Fruit fly (Drosophila melanogaster) whole organism, wandering third instar larva: ENCODE measurements around the gene tara.

Source experiments
- Abd-B ChIP-seq: fragments of >200 bp; optimal IDR thresholded peaks from 2 replicates; lab custom pipeline; 2017; ENCODE audit warnings: missing biosample characterization, missing genetic modification characterization
- CG32264 ChIP-seq: fragments of 200-800 bp; sonication (Bioruptor generic); optimal IDR thresholded peaks from 2 replicates; lab custom pipeline; 2016; ENCODE audit warnings: missing biosample characterization, missing genetic modification characterization
- CG9705 ChIP-seq: fragments of 200-800 bp; sonication (Bioruptor generic); optimal IDR thresholded peaks from 2 replicates; lab custom pipeline; 2018; ENCODE audit warnings: missing biosample characterization, mild to moderate bottlenecking, missing genetic modification characterization
- CrebA ChIP-seq: fragments of 200-800 bp; sonication (Bioruptor generic); optimal IDR thresholded peaks from 2 replicates; lab custom pipeline; 2016; ENCODE audit warnings: missing biosample characterization, mild to moderate bottlenecking, missing genetic modification characterization, borderline replicate concordance
- Dfd ChIP-seq: fragments of >200 bp; optimal IDR thresholded peaks from 2 replicates; lab custom pipeline; 2017; ENCODE audit warnings: missing biosample characterization, missing genetic modification characterization
- Dif ChIP-seq: fragments of 200-275, 200-300 bp; sonication (Bioruptor generic); optimal IDR thresholded peaks from 2 replicates; lab custom pipeline; 2018; ENCODE audit warnings: missing biosample characterization, missing genetic modification characterization; ENCODE audit not compliant: partially characterized antibody
- GATAd ChIP-seq: sonication (Bioruptor generic); optimal IDR thresholded peaks from 2 replicates; lab custom pipeline; 2016; ENCODE audit warnings: missing biosample characterization, missing genetic modification characterization
- HLH106 ChIP-seq: fragments of 200-800 bp; optimal IDR thresholded peaks from 3 replicates; lab custom pipeline; 2019; ENCODE audit warnings: missing biosample characterization, mild to moderate bottlenecking, missing genetic modification characterization, moderate library complexity
- Hnf4 ChIP-seq: fragments of 200-800 bp; sonication (Bioruptor generic); optimal IDR thresholded peaks from 2 replicates; lab custom pipeline; 2016; ENCODE audit warnings: missing biosample characterization, mild to moderate bottlenecking, missing genetic modification characterization
- Hr83 ChIP-seq: fragments of 200-300 bp; sonication (Bioruptor generic); optimal IDR thresholded peaks from 2 replicates; lab custom pipeline; 2016; ENCODE audit warnings: missing biosample characterization, mild to moderate bottlenecking, missing genetic modification characterization, moderate library complexity; ENCODE audit not compliant: poor library complexity, severe bottlenecking
- Jra ChIP-seq: sonication (Bioruptor generic); optimal IDR thresholded peaks from 2 replicates; lab custom pipeline; 2016; ENCODE audit warnings: missing biosample characterization, missing genetic modification characterization
- Mio ChIP-seq: sonication (Bioruptor generic); optimal IDR thresholded peaks from 2 replicates; lab custom pipeline; 2016; ENCODE audit warnings: missing biosample characterization, missing genetic modification characterization
- Myc ChIP-seq: fragments of >200 bp; optimal IDR thresholded peaks from 2 replicates; lab custom pipeline; 2017
- N ChIP-seq: fragments of >200 bp; optimal IDR thresholded peaks from 2 replicates; lab custom pipeline; 2018; ENCODE audit warnings: missing biosample characterization, missing external identifiers, missing genetic modification characterization
- OdsH ChIP-seq: fragments of 200-800 bp; sonication (Bioruptor generic); optimal IDR thresholded peaks from 2 replicates; lab custom pipeline; 2016; ENCODE audit warnings: missing biosample characterization, mild to moderate bottlenecking, missing genetic modification characterization
- Rel ChIP-seq, 2 experiments: fragments of 200-800 bp; sonication (Bioruptor generic) in 1 of 2; optimal IDR thresholded peaks; 2 replicates in 1 of 2; 3 replicates in 1 of 2; lab custom pipeline; 2016 to 2019; ENCODE audit warnings: mild to moderate bottlenecking in 2 of 2, missing biosample characterization in 2 of 2, missing genetic modification characterization in 2 of 2, moderate library complexity in 1 of 2
- Sp1 ChIP-seq: fragments of 200-800 bp; sonication (Bioruptor generic); optimal IDR thresholded peaks from 3 replicates; lab custom pipeline; 2019; ENCODE audit warnings: missing biosample characterization, mild to moderate bottlenecking, missing genetic modification characterization, moderate library complexity
- Vsx2 ChIP-seq: fragments of 200-300, 225-300 bp; sonication (Bioruptor generic); optimal IDR thresholded peaks from 2 replicates; lab custom pipeline; 2018; ENCODE audit warnings: missing biosample characterization, missing genetic modification characterization; ENCODE audit not compliant: partially characterized antibody
- br ChIP-seq: fragments of 200-800 bp; sonication (Bioruptor generic); optimal IDR thresholded peaks from 2 replicates; lab custom pipeline; 2016; ENCODE audit warnings: missing biosample characterization, missing genetic modification characterization
- brk ChIP-seq: fragments of 200-800 bp; sonication (Bioruptor generic); optimal IDR thresholded peaks from 2 replicates; lab custom pipeline; 2016; ENCODE audit warnings: missing biosample characterization, mild to moderate bottlenecking, missing genetic modification characterization
- dl ChIP-seq, 2 experiments: fragments of 175-275, 200-275 bp in 1 of 2; fragments of 200-275 bp in 1 of 2; sonication (Bioruptor generic); optimal IDR thresholded peaks; lab custom pipeline; 2018; ENCODE audit warnings: mild to moderate bottlenecking in 2 of 2, missing biosample characterization in 2 of 2, missing genetic modification characterization in 2 of 2, moderate library complexity in 2 of 2; ENCODE audit not compliant: partially characterized antibody in 2 of 2, insufficient read depth in 1 of 2
- dmrt93B ChIP-seq: fragments of 200-800 bp; sonication (Bioruptor generic); optimal IDR thresholded peaks from 2 replicates; lab custom pipeline; 2018; ENCODE audit warnings: missing biosample characterization, mild to moderate bottlenecking, missing genetic modification characterization
- dsf ChIP-seq: sonication (Bioruptor generic); optimal IDR thresholded peaks from 2 replicates; lab custom pipeline; 2016; ENCODE audit warnings: missing biosample characterization, missing genetic modification characterization, borderline replicate concordance
- ey ChIP-seq: fragments of 200-800 bp; sonication (Bioruptor generic); optimal IDR thresholded peaks from 2 replicates; lab custom pipeline; 2016; ENCODE audit warnings: missing biosample characterization, missing genetic modification characterization
- foxo ChIP-seq, 2 experiments: fragments of 200-800 bp; sonication (Bioruptor generic); optimal IDR thresholded peaks; 2 replicates in 1 of 2; 3 replicates in 1 of 2; lab custom pipeline; 2016 to 2017; ENCODE audit warnings: missing biosample characterization in 2 of 2, missing genetic modification characterization in 2 of 2
- fru ChIP-seq: fragments of 200-800 bp; sonication (Bioruptor generic); optimal IDR thresholded peaks from 3 replicates; lab custom pipeline; 2016; ENCODE audit warnings: missing biosample characterization, mild to moderate bottlenecking, missing genetic modification characterization
- h ChIP-seq: fragments of 200-800 bp; sonication (Bioruptor generic); optimal IDR thresholded peaks from 3 replicates; lab custom pipeline; 2016; ENCODE audit warnings: missing biosample characterization, mild to moderate bottlenecking, missing genetic modification characterization
- jim ChIP-seq: fragments of 175-275, 200-325 bp; sonication (Bioruptor generic); optimal IDR thresholded peaks from 2 replicates; lab custom pipeline; 2016; ENCODE audit warnings: missing biosample characterization, mild to moderate bottlenecking, missing genetic modification characterization
- lola ChIP-seq: fragments of >200 bp; optimal IDR thresholded peaks from 2 replicates; lab custom pipeline; 2017; ENCODE audit warnings: missing biosample characterization, missing genetic modification characterization
- pan ChIP-seq: fragments of >200 bp; optimal IDR thresholded peaks from 2 replicates; lab custom pipeline; 2017
- psq ChIP-seq: fragments of 200-800 bp; sonication (Bioruptor generic); optimal IDR thresholded peaks from 3 replicates; lab custom pipeline; 2017; ENCODE audit warnings: missing biosample characterization, mild to moderate bottlenecking, missing genetic modification characterization, moderate library complexity
- rgr ChIP-seq: fragments of 200-800 bp; sonication (Bioruptor generic); optimal IDR thresholded peaks from 3 replicates; lab custom pipeline; 2016; ENCODE audit warnings: missing biosample characterization, mild to moderate bottlenecking, missing genetic modification characterization
- sage ChIP-seq: fragments of 200-800 bp; sonication (Bioruptor generic); optimal IDR thresholded peaks from 2 replicates; lab custom pipeline; 2016; ENCODE audit warnings: missing biosample characterization, mild to moderate bottlenecking, missing genetic modification characterization
- sv ChIP-seq: fragments of 200-800 bp; sonication (Bioruptor generic); optimal IDR thresholded peaks from 3 replicates; lab custom pipeline; 2016; ENCODE audit warnings: missing biosample characterization, missing genetic modification characterization
- tai ChIP-seq: sonication (Bioruptor generic); optimal IDR thresholded peaks from 2 replicates; lab custom pipeline; 2016; ENCODE audit warnings: missing biosample characterization, missing genetic modification characterization
- usp ChIP-seq: fragments of >200 bp; optimal IDR thresholded peaks from 2 replicates; lab custom pipeline; 2017; ENCODE audit warnings: missing biosample characterization, missing genetic modification characterization
- woc ChIP-seq: sonication (Bioruptor generic); optimal IDR thresholded peaks from 2 replicates; lab custom pipeline; 2016; ENCODE audit warnings: missing biosample characterization, mild to moderate bottlenecking, missing genetic modification characterization

The tara gene

dm6 chr3R:16248500-16249025 lies 23.1 kb downstream of the tara start:
- TF ChIP-seq dl (GFP tag; optimal IDR thresholded peaks at IDR 0.05; lab: Kevin White, UChicago; ENCODE audit: insufficient read depth in 1 of 2, partially characterized antibody in 2 of 2) (no peak), Jra (GFP tag; lab: Kevin White, UChicago) (no peak), HLH106 (tag; lab: Kevin White, UChicago) (no peak), Hnf4 (no peak), lola (GFP tag; lab: Kevin White, UChicago) (no peak), sv (GFP tag; lab: Kevin White, UChicago) (no peak), h (GFP tag; lab: Kevin White, UChicago) (no peak), Rel (GFP tag; optimal IDR thresholded peaks at IDR 0.05; lab: Kevin White, UChicago) (no peak), Rel (tag; optimal IDR thresholded peaks at IDR 0.05; lab: Kevin White, UChicago) (no peak), OdsH (GFP tag; lab: Kevin White, UChicago) (no peak), Sp1 (no peak), dsf (GFP tag; lab: Kevin White, UChicago) (no peak), CG32264 (GFP tag; lab: Kevin White, UChicago) (no peak), Mio (GFP tag; lab: Kevin White, UChicago) (no peak)

- TF ChIP-seq OdsH (GFP tag; lab: Kevin White, UChicago) (no peak), Mio (GFP tag; lab: Kevin White, UChicago) (no peak), usp (GFP tag; lab: Kevin White, UChicago) (no peak), woc (GFP tag; lab: Kevin White, UChicago) (no peak), tai (GFP tag; lab: Kevin White, UChicago) (no peak), Dif (GFP tag; lab: Kevin White, UChicago) (peak; percentile 9), rgr (GFP tag; lab: Kevin White, UChicago) (peak; percentile 25), jim (GFP tag; lab: Kevin White, UChicago) (no peak), Hnf4 (no peak), Jra (GFP tag; lab: Kevin White, UChicago) (no peak), Rel (GFP tag; optimal IDR thresholded peaks at IDR 0.05; lab: Kevin White, UChicago) (no peak), Rel (tag; optimal IDR thresholded peaks at IDR 0.05; lab: Kevin White, UChicago) (peak; percentile 97)
Measured at dm6 chr3R:16249510-16249828, 24.0 kb downstream of the tara start.

dm6 chr3R:16249829-16250814 lies 24.7 kb downstream of the tara start:
- TF ChIP-seq usp (GFP tag; lab: Kevin White, UChicago) (no peak), pan (lab: Kevin White, UChicago) (no peak), N (GFP tag; lab: Kevin White, UChicago) (no peak), Abd-B (no peak), brk (peak; percentile 78), fru (GFP tag; lab: Kevin White, UChicago) (peak; percentile 72), GATAd (no peak), lola (GFP tag; lab: Kevin White, UChicago) (no peak), dmrt93B (GFP tag; lab: Kevin White, UChicago) (no peak), Hnf4 (peak; percentile 84), dsf (GFP tag; lab: Kevin White, UChicago) (peak; percentile 56), HLH106 (tag; lab: Kevin White, UChicago) (peak; percentile 71), Dif (GFP tag; lab: Kevin White, UChicago) (peak; percentile 85), CrebA (GFP tag; lab: Kevin White, UChicago) (peak; percentile 95), Dfd (no peak), Vsx2 (GFP tag; lab: Kevin White, UChicago) (no peak), psq (GFP tag; lab: Kevin White, UChicago) (peak; percentile 96), Hr83 (GFP tag; lab: Kevin White, UChicago) (peak; percentile 95), OdsH (GFP tag; lab: Kevin White, UChicago) (peak; percentile 75), CG32264 (GFP tag; lab: Kevin White, UChicago) (peak; percentile 69), dl (GFP tag; optimal IDR thresholded peaks at IDR 0.05; lab: Kevin White, UChicago; ENCODE audit: insufficient read depth in 1 of 2, partially characterized antibody in 2 of 2) (peak; percentile 77 to 78), tai (GFP tag; lab: Kevin White, UChicago) (peak; percentile 83), woc (GFP tag; lab: Kevin White, UChicago) (peak; percentile 89), sv (GFP tag; lab: Kevin White, UChicago) (no peak), Myc (lab: Kevin White, UChicago) (no peak), Rel (GFP tag; optimal IDR thresholded peaks at IDR 0.05; lab: Kevin White, UChicago) (peak; percentile 87), Rel (tag; optimal IDR thresholded peaks at IDR 0.05; lab: Kevin White, UChicago) (peak; percentile 90), br (GFP tag; lab: Kevin White, UChicago) (peak; percentile 59), rgr (GFP tag; lab: Kevin White, UChicago) (peak; percentile 83), Jra (GFP tag; lab: Kevin White, UChicago) (peak; percentile 90), sage (peak; percentile 57), Mio (GFP tag; lab: Kevin White, UChicago) (no peak), CG9705 (GFP tag; lab: Kevin White, UChicago) (peak; percentile 29), h (GFP tag; lab: Kevin White, UChicago) (peak; percentile 91), jim (GFP tag; lab: Kevin White, UChicago) (peak; percentile 93), ey (peak; percentile 77), Sp1 (peak; percentile 61), foxo (GFP tag; optimal IDR thresholded peaks at IDR 0.05; lab: Kevin White, UChicago) (peak; percentile 45 to 86)
